Worm (Caenorhabditis elegans) whole organism, young adult: ENCODE results near the gene hmg-1.1.

Experiments
- B0035.1 ChIP-seq: sonication (generic microtip); optimal IDR thresholded peaks from 2 replicates; lab custom pipeline; 2016; ENCODE audit warnings: missing genetic modification characterization, mild to moderate bottlenecking, missing compliant biosample characterization, missing genotype, missing genetic modification reagents
- B0261.1 ChIP-seq: sonication (generic microtip); optimal IDR thresholded peaks from 2 replicates; lab custom pipeline; 2016; ENCODE audit warnings: mild to moderate bottlenecking, missing genetic modification characterization, moderate library complexity, missing compliant biosample characterization
- F33H1.4 ChIP-seq: fragments of 200-800 bp; sonication (Bioruptor generic); IDR thresholded peaks from 2 replicates; pipeline ENCODE4 v1.3.6; 2022; ENCODE audit warnings: missing genetic modification reagents, missing genetic modification characterization, missing compliant biosample characterization
- F37B4.10 ChIP-seq: fragments of 200-800 bp; sonication (Bioruptor generic); IDR thresholded peaks from 2 replicates; pipeline ENCODE4 v1.3.6; 2022; ENCODE audit warnings: missing genetic modification characterization, missing compliant biosample characterization
- F57C9.4 ChIP-seq: sonication (generic microtip); optimal IDR thresholded peaks from 2 replicates; lab custom pipeline; 2017; ENCODE audit warnings: mild to moderate bottlenecking, missing genetic modification characterization, missing compliant biosample characterization
- K12H6.12 ChIP-seq: fragments of 200-800 bp; sonication (Bioruptor generic); optimal IDR thresholded peaks from 2 replicates; lab custom pipeline; 2018; ENCODE audit warnings: mild to moderate bottlenecking, missing genetic modification characterization, missing compliant biosample characterization
- Y53F4B.3 ChIP-seq: fragments of 200-800 bp; sonication (Bioruptor generic); IDR thresholded peaks from 2 replicates; pipeline ENCODE4 v1.3.6; 2022; ENCODE audit warnings: missing genetic modification reagents, missing genetic modification characterization, missing compliant biosample characterization
- Y56A3A.18 ChIP-seq: fragments of 200-800 bp; sonication (Bioruptor generic); IDR thresholded peaks from 2 replicates; pipeline ENCODE4 v1.3.6; 2022; ENCODE audit warnings: missing genetic modification reagents, missing genetic modification characterization, missing compliant biosample characterization
- Y67H2A.10 ChIP-seq: fragments of 200-800 bp; sonication (Bioruptor generic); conservative IDR thresholded peaks from 2 replicates; pipeline ENCODE4 v1.3.6; 2022; ENCODE audit warnings: missing genetic modification reagents, missing genetic modification characterization, missing compliant biosample characterization
- ZK185.1 ChIP-seq: sonication (generic microtip); optimal IDR thresholded peaks from 2 replicates; lab custom pipeline; 2016; ENCODE audit warnings: mild to moderate bottlenecking, missing genetic modification characterization, missing compliant biosample characterization; ENCODE audit not compliant: poor library complexity, severe bottlenecking
- aptf-3 ChIP-seq: fragments of 200-800 bp; sonication (Bioruptor generic); IDR thresholded peaks from 2 replicates; pipeline ENCODE4 v1.3.6; 2022; ENCODE audit warnings: missing genetic modification characterization, missing compliant biosample characterization
- ceh-58 ChIP-seq: fragments of 200-800 bp; sonication (Bioruptor generic); IDR thresholded peaks from 2 replicates; pipeline ENCODE4 v1.3.6; 2022; ENCODE audit warnings: missing genetic modification characterization, missing compliant biosample characterization
- dpl-1 ChIP-seq: fragments of 150-350 bp; optimal IDR thresholded peaks from 2 replicates; lab custom pipeline; 2014; ENCODE audit warnings: missing biosample characterization, missing genetic modification reagents, missing genetic modification characterization
- efl-1 ChIP-seq: fragments of 150-350 bp; optimal IDR thresholded peaks from 2 replicates; lab custom pipeline; 2014; ENCODE audit warnings: missing biosample characterization, missing genetic modification reagents, missing genetic modification characterization
- ekl-4 ChIP-seq: fragments of 200-800 bp; sonication (Bioruptor generic); IDR thresholded peaks from 2 replicates; pipeline ENCODE4 v1.3.6; 2022; ENCODE audit warnings: missing genetic modification reagents, missing genetic modification characterization, missing compliant biosample characterization
- him-1 ChIP-seq: sonication (generic microtip); optimal IDR thresholded peaks from 2 replicates; lab custom pipeline; 2016; ENCODE audit warnings: missing genotype, missing genetic modification reagents, missing genetic modification characterization, missing compliant biosample characterization
- hmg-1.2 ChIP-seq: fragments of 200-800 bp; sonication (Bioruptor generic); IDR thresholded peaks from 2 replicates; pipeline ENCODE4 v1.3.6; 2022; ENCODE audit warnings: missing genetic modification reagents, missing genetic modification characterization, missing compliant biosample characterization
- lin-35 ChIP-seq, 3 experiments: fragments of 150-350 bp in 2 of 3; sonication (generic microtip) in 1 of 3; optimal IDR thresholded peaks; 2 replicates each; lab custom pipeline; 2014 to 2018; ENCODE audit warnings: missing biosample characterization in 3 of 3, missing genetic modification characterization in 3 of 3, missing genetic modification reagents in 3 of 3
- lin-54 ChIP-seq: fragments of 200-800 bp; sonication (Bioruptor generic); optimal IDR thresholded peaks from 2 replicates; lab custom pipeline; 2018; ENCODE audit warnings: mild to moderate bottlenecking, missing genetic modification characterization, missing compliant biosample characterization
- madf-8 ChIP-seq: fragments of 200-800 bp; sonication (Bioruptor generic); conservative IDR thresholded peaks from 2 replicates; pipeline ENCODE4 v1.3.6; 2022; ENCODE audit warnings: missing genetic modification reagents, missing genetic modification characterization, missing compliant biosample characterization
- mcd-1 ChIP-seq: fragments of 200-800 bp; sonication (Bioruptor generic); IDR thresholded peaks from 2 replicates; pipeline ENCODE4 v1.3.6; 2022; ENCODE audit warnings: missing genetic modification reagents, missing genetic modification characterization, missing compliant biosample characterization
- mes-4 ChIP-seq: sonication (generic microtip); optimal IDR thresholded peaks from 2 replicates; lab custom pipeline; 2016; ENCODE audit warnings: missing genotype, missing genetic modification characterization, missing compliant biosample characterization
- nhr-90 ChIP-seq: sonication (generic microtip); optimal IDR thresholded peaks from 2 replicates; lab custom pipeline; 2016; ENCODE audit warnings: missing genotype, mild to moderate bottlenecking, missing genetic modification characterization, missing compliant biosample characterization
- pbrm-1 ChIP-seq: fragments of 200-800 bp; sonication (Bioruptor generic); IDR thresholded peaks from 2 replicates; pipeline ENCODE4 v1.3.6; 2022; ENCODE audit warnings: missing genetic modification reagents, missing genetic modification characterization, missing compliant biosample characterization
- pha-4 ChIP-seq: fragments of 150-350 bp; sonication (generic microtip); optimal IDR thresholded peaks from 2 replicates; lab custom pipeline; 2014; ENCODE audit warnings: missing biosample characterization, missing genetic modification reagents, missing genetic modification characterization
- repo-1 ChIP-seq: sonication (generic microtip); optimal IDR thresholded peaks from 2 replicates; lab custom pipeline; 2017; ENCODE audit warnings: mild to moderate bottlenecking, missing genetic modification characterization, missing compliant biosample characterization
- rpc-1 ChIP-seq, 2 experiments: fragments of 150-350 bp in 1 of 2; sonication (generic microtip) in 1 of 2; optimal IDR thresholded peaks; 2 replicates each; lab custom pipeline; 2014 to 2018; ENCODE audit warnings: missing biosample characterization in 1 of 2, missing genetic modification characterization in 1 of 2, missing genetic modification reagents in 1 of 2, missing genotype in 1 of 2
- snpc-1.1 ChIP-seq: sonication (generic microtip); optimal IDR thresholded peaks from 2 replicates; lab custom pipeline; 2017; ENCODE audit warnings: missing genetic modification characterization, mild to moderate bottlenecking, missing compliant biosample characterization, antibody characterized with exemption, moderate library complexity, missing genotype, missing genetic modification reagents; ENCODE audit not compliant: insufficient read depth
- snpc-3.4 ChIP-seq: sonication (generic microtip); optimal IDR thresholded peaks from 2 replicates; lab custom pipeline; 2017; ENCODE audit warnings: missing genetic modification characterization, mild to moderate bottlenecking, missing compliant biosample characterization, antibody characterized with exemption, moderate library complexity, missing genotype, missing genetic modification reagents
- somi-1 ChIP-seq: fragments of 200-800 bp; sonication (Bioruptor generic); optimal IDR thresholded peaks from 2 replicates; lab custom pipeline; 2018; ENCODE audit warnings: mild to moderate bottlenecking, missing genetic modification characterization, missing compliant biosample characterization
- zfh-2 ChIP-seq: fragments of 200-800 bp; sonication (Bioruptor generic); conservative IDR thresholded peaks from 2 replicates; pipeline ENCODE4 v1.3.6; 2022; ENCODE audit warnings: missing genetic modification reagents, missing genetic modification characterization, missing compliant biosample characterization
- ztf-22 ChIP-seq: fragments of 200-800 bp; sonication (Bioruptor generic); optimal IDR thresholded peaks from 2 replicates; lab custom pipeline; 2018; ENCODE audit warnings: mild to moderate bottlenecking, missing genetic modification characterization, moderate library complexity, missing compliant biosample characterization
- ztf-25 ChIP-seq: fragments of 200-800 bp; sonication (Bioruptor generic); IDR thresholded peaks from 2 replicates; pipeline ENCODE4 v1.3.6; 2022; ENCODE audit warnings: missing genetic modification reagents, missing genetic modification characterization, missing compliant biosample characterization
- ztf-28 ChIP-seq: fragments of 200-800 bp; sonication (Bioruptor generic); IDR thresholded peaks from 2 replicates; pipeline ENCODE4 v1.3.6; 2022; ENCODE audit warnings: missing genetic modification reagents, missing genetic modification characterization, missing compliant biosample characterization
- ztf-6 ChIP-seq: fragments of 200-800 bp; sonication (Bioruptor generic); IDR thresholded peaks from 2 replicates; pipeline ENCODE4 v1.3.6; 2022; ENCODE audit warnings: missing genetic modification reagents, missing genetic modification characterization, missing compliant biosample characterization

The hmg-1.1 gene

ce11 chrII:14234375-14235102, 16.0 kb upstream of the hmg-1.1 start (continued):
- TF ChIP-seq dpl-1 (GFP tag; lab: Kevin White, UChicago): peak; percentile 23
- TF ChIP-seq mes-4 (tag; lab: Kevin White, UChicago): no peak
- no peak for TF ChIP-seq snpc-3.4 (tag; lab: Kevin White, UChicago)
- TF ChIP-seq ztf-6: no peak
- TF ChIP-seq lin-35 (GFP tag; optimal IDR thresholded peaks at IDR 0.05; lab: Kevin White, UChicago): peak in 1 of 3 experiments; percentile 15
- no peak for TF ChIP-seq B0035.1 (tag; lab: Kevin White, UChicago)
- TF ChIP-seq aptf-3 (GFP tag; lab: Robert Waterston, UW): no peak
- no peak for TF ChIP-seq B0261.1 (tag; lab: Kevin White, UChicago)
- no peak for TF ChIP-seq hmg-1.2
- peak; percentile 75 for TF ChIP-seq efl-1 (GFP tag; lab: Kevin White, UChicago)
- no peak for TF ChIP-seq ekl-4
- no peak for TF ChIP-seq him-1 (tag; lab: Kevin White, UChicago)
- no peak for TF ChIP-seq mcd-1
- TF ChIP-seq pbrm-1: no peak
- TF ChIP-seq ztf-22 (GFP tag; lab: Kevin White, UChicago): no peak
- TF ChIP-seq nhr-90 (tag; lab: Kevin White, UChicago): no peak
- TF ChIP-seq snpc-1.1 (tag; lab: Kevin White, UChicago): peak; percentile 27
- TF ChIP-seq K12H6.12 (tag; lab: Kevin White, UChicago): no peak
- TF ChIP-seq madf-8 (GFP tag; lab: Robert Waterston, UW): peak; percentile 35
- TF ChIP-seq zfh-2 (GFP tag; lab: Robert Waterston, UW): no peak
- no peak for TF ChIP-seq pha-4 (tag; lab: Kevin White, UChicago)
- TF ChIP-seq repo-1 (tag; lab: Kevin White, UChicago): no peak
- no peak for TF ChIP-seq somi-1 (GFP tag; lab: Kevin White, UChicago)
- TF ChIP-seq Y56A3A.18 (GFP tag; lab: Robert Waterston, UW): no peak
- TF ChIP-seq F33H1.4: peak; percentile 57; the same call in 1 of the 2 replicates
- no peak for TF ChIP-seq Y67H2A.10 (GFP tag; lab: Robert Waterston, UW)
- no peak for TF ChIP-seq ZK185.1 (tag; lab: Kevin White, UChicago)
- TF ChIP-seq lin-54 (GFP tag; lab: Kevin White, UChicago): peak; percentile 90
- TF ChIP-seq ceh-58 (GFP tag; lab: Robert Waterston, UW): no peak

DNA sequence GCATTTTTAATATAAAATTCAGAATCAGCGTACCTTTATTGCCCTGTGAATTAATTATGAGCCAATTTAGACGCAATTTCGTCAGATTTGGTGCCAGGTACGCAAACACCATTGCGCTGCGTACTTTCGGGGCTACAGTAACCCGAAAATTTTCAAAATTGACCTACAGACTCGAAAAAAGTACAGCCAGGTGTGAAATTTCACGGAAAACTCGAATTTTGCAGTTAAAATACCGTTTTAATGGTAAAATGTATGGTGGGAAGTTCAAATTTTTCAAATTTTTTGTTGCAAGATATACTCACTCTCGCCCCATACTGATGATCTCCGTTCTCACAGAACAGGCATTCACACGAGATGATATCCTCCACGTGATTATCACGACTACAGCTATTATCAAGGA, 13.9 kb upstream of the hmg-1.1 start:
- TF ChIP-seq ztf-22 (GFP tag; lab: Kevin White, UChicago) (no peak), snpc-1.1 (tag; lab: Kevin White, UChicago) (no peak), Y53F4B.3 (GFP tag; lab: Robert Waterston, UW) (no peak), rpc-1 (optimal IDR thresholded peaks at IDR 0.05; lab: Kevin White, UChicago) (no peak), rpc-1 (tag; optimal IDR thresholded peaks at IDR 0.05; lab: Kevin White, UChicago) (no peak), ztf-28 (GFP tag; lab: Robert Waterston, UW) (no peak), ztf-25 (GFP tag; lab: Robert Waterston, UW) (no peak), F57C9.4 (no peak), F37B4.10 (GFP tag; lab: Robert Waterston, UW) (no peak)
